Worm (Caenorhabditis elegans) whole organism, young adult: ENCODE measurements around the gene R04B5.1.

ENCODE experiments used
- ama-1 ChIP-seq, 3 experiments: fragments of 150-350 bp in 1 of 3; sonication (generic microtip) in 2 of 3; optimal IDR thresholded peaks; 2 replicates each; lab custom pipeline; 2014 to 2018; ENCODE audit warnings: missing biosample characterization in 2 of 3, missing genetic modification characterization in 2 of 3, missing genetic modification reagents in 2 of 3
- die-1 ChIP-seq: sonication (generic microtip); optimal IDR thresholded peaks from 2 replicates; lab custom pipeline; 2016; ENCODE audit warnings: missing genotype, mild to moderate bottlenecking, missing genetic modification characterization, missing compliant biosample characterization
- let-526 ChIP-seq: fragments of 200-800 bp; sonication (Bioruptor generic); IDR thresholded peaks from 2 replicates; pipeline ENCODE4 v1.3.6; 2022; ENCODE audit warnings: missing genetic modification reagents, missing genetic modification characterization, missing compliant biosample characterization
- pha-4 ChIP-seq: fragments of 150-350 bp; sonication (generic microtip); optimal IDR thresholded peaks from 2 replicates; lab custom pipeline; 2014; ENCODE audit warnings: missing biosample characterization, missing genetic modification reagents, missing genetic modification characterization

DNA sequence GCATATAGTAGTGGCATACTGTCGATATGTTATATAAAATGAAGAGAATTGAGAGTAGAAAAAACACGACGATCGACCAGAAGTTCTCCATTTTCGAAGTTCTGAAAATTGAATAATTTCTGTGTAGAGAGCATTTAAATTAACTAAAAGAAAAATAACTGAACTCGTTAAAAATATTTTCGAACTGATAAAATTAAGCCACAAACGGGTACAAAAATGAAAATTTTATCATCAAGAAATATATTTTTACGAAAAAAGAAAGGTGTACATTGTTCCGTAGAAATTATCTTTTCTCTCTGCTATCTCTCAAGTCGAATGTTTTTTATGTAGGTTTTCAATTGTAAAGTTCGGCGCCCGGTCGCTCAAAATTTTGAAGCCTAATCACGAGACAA is 47.2 kb downstream of the R04B5.1 start, which contains the start of gene acl-2:
- TF ChIP-seq let-526 (GFP tag; lab: Robert Waterston, UW) (no peak), die-1 (tag; lab: Kevin White, UChicago) (no peak), pha-4 (tag; lab: Kevin White, UChicago) (no peak), ama-1 (optimal IDR thresholded peaks at IDR 0.05; lab: Kevin White, UChicago) (no peak), ama-1 (GFP tag; optimal IDR thresholded peaks at IDR 0.05; lab: Kevin White, UChicago) (no peak)
